Fruit fly (Drosophila melanogaster): ENCODE measurements around the gene Gyf.

- no peak for TF ChIP-seq vri (GFP tag; optimal IDR thresholded peaks at IDR 0.05)
- TF ChIP-seq spab (GFP tag; optimal IDR thresholded peaks at IDR 0.05) = no peak
- no peak for TF ChIP-seq CG34406 (GFP tag; optimal IDR thresholded peaks at IDR 0.05)
- TF ChIP-seq svp (GFP tag) = no peak
Observed at dm6 chr4:852339-852738, 14.5 kb downstream of the Gyf start.

All from whole organism, prepupa.